Fruit fly (Drosophila melanogaster) whole organism, prepupa: ENCODE measurements around the gene CG34417.

Experiments
- CG11294 ChIP-seq: fragments of 200-800 bp; sonication (Bioruptor generic); IDR thresholded peaks from 2 replicates; pipeline ENCODE4 v1.3.6; 2022; ENCODE audit warnings: missing biosample characterization, missing genetic modification characterization
- CG11902 ChIP-seq: fragments of 200-800 bp; sonication (Bioruptor generic); optimal IDR thresholded peaks from 3 replicates; lab custom pipeline; 2016; ENCODE audit warnings: missing biosample characterization, missing genetic modification characterization
- CG1621 ChIP-seq: fragments of 200-800 bp; sonication (Bioruptor generic); optimal IDR thresholded peaks from 3 replicates; lab custom pipeline; 2018; ENCODE audit warnings: missing biosample characterization, mild to moderate bottlenecking, missing genetic modification characterization
- CG16779 ChIP-seq: fragments of 200-800 bp; sonication (Bioruptor generic); optimal IDR thresholded peaks from 3 replicates; lab custom pipeline; 2017; ENCODE audit warnings: missing biosample characterization, mild to moderate bottlenecking, missing genetic modification characterization
- CG3032 ChIP-seq: fragments of 200-800 bp; optimal IDR thresholded peaks from 2 replicates; lab custom pipeline; 2019; ENCODE audit warnings: missing biosample characterization, mild to moderate bottlenecking, missing genetic modification characterization, moderate library complexity
- CG31627 ChIP-seq: fragments of 200-800 bp; sonication (Bioruptor generic); optimal IDR thresholded peaks from 3 replicates; lab custom pipeline; 2016; ENCODE audit warnings: missing biosample characterization, missing genetic modification characterization
- CG34406 ChIP-seq: fragments of 200-800 bp; sonication (Bioruptor generic); optimal IDR thresholded peaks from 3 replicates; lab custom pipeline; 2016; ENCODE audit warnings: missing biosample characterization, missing genetic modification characterization
- CG3919 ChIP-seq: fragments of 200-800 bp; sonication (Bioruptor generic); optimal IDR thresholded peaks from 3 replicates; lab custom pipeline; 2016; ENCODE audit warnings: missing biosample characterization, missing genetic modification characterization
- CG6808 ChIP-seq: fragments of 200-800 bp; sonication (Bioruptor generic); optimal IDR thresholded peaks from 3 replicates; lab custom pipeline; 2017; ENCODE audit warnings: missing biosample characterization, missing genetic modification characterization, mild to moderate bottlenecking, moderate library complexity, missing genetic modification reagents
- CG8119 ChIP-seq: fragments of 200-800 bp; sonication (Bioruptor generic); IDR thresholded peaks from 3 replicates; pipeline ENCODE4 v1.3.6; 2022; ENCODE audit warnings: missing biosample characterization, missing genetic modification characterization
- Eip75B ChIP-seq: fragments of 200-800 bp; sonication (Bioruptor generic); optimal IDR thresholded peaks from 3 replicates; lab custom pipeline; 2016; ENCODE audit warnings: missing biosample characterization, missing genetic modification characterization
- Ets21C ChIP-seq: fragments of 200-800 bp; sonication (Bioruptor generic); optimal IDR thresholded peaks from 3 replicates; lab custom pipeline; 2016; ENCODE audit warnings: missing biosample characterization, missing genetic modification characterization
- Gug ChIP-seq: fragments of 200-800 bp; sonication (Bioruptor generic); IDR thresholded peaks from 2 replicates; pipeline ENCODE4 v1.3.6; 2022; ENCODE audit warnings: missing biosample characterization, missing genetic modification characterization
- Lpt ChIP-seq: fragments of 200-800 bp; sonication (Bioruptor generic); optimal IDR thresholded peaks from 3 replicates; lab custom pipeline; 2016; ENCODE audit warnings: missing biosample characterization, missing genetic modification characterization
- Sox14 ChIP-seq: fragments of 200-800 bp; sonication (Bioruptor generic); optimal IDR thresholded peaks from 3 replicates; lab custom pipeline; 2016; ENCODE audit warnings: missing biosample characterization, missing genetic modification characterization
- acj6 ChIP-seq: fragments of 200-800 bp; sonication (Bioruptor generic); optimal IDR thresholded peaks from 3 replicates; lab custom pipeline; 2016; ENCODE audit warnings: missing biosample characterization, missing genetic modification characterization
- esn ChIP-seq: fragments of 200-800 bp; sonication (Bioruptor generic); optimal IDR thresholded peaks from 2 replicates; lab custom pipeline; 2016; ENCODE audit warnings: missing biosample characterization, mild to moderate bottlenecking, missing genetic modification characterization, moderate library complexity
- fkh ChIP-seq: fragments of 200-800 bp; sonication (Bioruptor generic); optimal IDR thresholded peaks from 3 replicates; lab custom pipeline; 2017; ENCODE audit warnings: missing biosample characterization, mild to moderate bottlenecking, missing genetic modification characterization, moderate library complexity
- net ChIP-seq: fragments of 200-800 bp; sonication (Bioruptor generic); optimal IDR thresholded peaks from 3 replicates; lab custom pipeline; 2016; ENCODE audit warnings: missing biosample characterization, missing genetic modification characterization
- pdm3 ChIP-seq: fragments of 200-800 bp; sonication (Bioruptor generic); optimal IDR thresholded peaks from 3 replicates; lab custom pipeline; 2016; ENCODE audit warnings: missing biosample characterization, missing genetic modification characterization
- spab ChIP-seq: fragments of 200-800 bp; sonication (Bioruptor generic); optimal IDR thresholded peaks from 2 replicates; lab custom pipeline; 2017; ENCODE audit warnings: missing biosample characterization, mild to moderate bottlenecking, missing genetic modification characterization, missing genetic modification reagents
- ss ChIP-seq, 2 experiments: fragments of 200-800 bp; sonication (Bioruptor generic); optimal IDR thresholded peaks; 2 replicates in 1 of 2; 3 replicates in 1 of 2; lab custom pipeline; 2017 to 2018; ENCODE audit warnings: mild to moderate bottlenecking in 2 of 2, missing biosample characterization in 2 of 2, missing genetic modification characterization in 2 of 2, moderate library complexity in 1 of 2
- topi ChIP-seq: fragments of 200-800 bp; sonication (Bioruptor generic); optimal IDR thresholded peaks from 3 replicates; lab custom pipeline; 2016; ENCODE audit warnings: missing biosample characterization, missing genetic modification characterization

CG34417 gene

DNA sequence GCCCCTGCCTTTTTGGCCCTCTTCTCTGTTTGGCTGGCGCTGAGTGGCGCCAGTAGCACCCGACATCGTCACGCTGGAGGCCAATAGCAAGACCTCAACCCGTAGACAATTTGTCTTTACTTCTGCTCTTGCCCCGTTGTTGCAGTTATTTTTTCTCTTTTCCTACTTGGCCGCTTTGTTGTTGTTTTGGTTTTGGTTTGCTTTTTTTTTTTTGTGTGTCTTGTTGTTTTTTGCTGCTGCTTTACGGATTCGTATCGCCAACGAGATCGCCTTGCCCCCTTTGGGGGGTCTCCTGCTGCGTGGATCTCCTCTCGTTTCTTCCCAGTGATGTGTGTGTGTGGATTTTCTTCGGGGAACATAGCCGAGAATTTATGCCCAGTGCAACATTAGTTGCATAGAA lies 91.3 kb downstream of the CG34417 start (continued):
- peak; percentile 73 for TF ChIP-seq Lpt (GFP tag; lab: Kevin White, UChicago)
- TF ChIP-seq CG1621 (tag; lab: Kevin White, UChicago), result peak; percentile 27
- peak; percentile 1 for TF ChIP-seq CG3919 (GFP tag; lab: Kevin White, UChicago)
- TF ChIP-seq ss (GFP tag; optimal IDR thresholded peaks at IDR 0.05; lab: Kevin White, UChicago), result peak; percentile 68 to 71
- peak; percentile 54 for TF ChIP-seq CG6808 (GFP tag; lab: Kevin White, UChicago)
- TF ChIP-seq net (GFP tag; lab: Kevin White, UChicago), result peak; percentile 45
- TF ChIP-seq CG8119, result peak; percentile 91
- TF ChIP-seq spab (GFP tag; lab: Kevin White, UChicago), result peak; percentile 5
- peak; percentile 8 for TF ChIP-seq pdm3 (GFP tag; lab: Kevin White, UChicago)
- TF ChIP-seq, all 60 proteins: peak for 27

DNA sequence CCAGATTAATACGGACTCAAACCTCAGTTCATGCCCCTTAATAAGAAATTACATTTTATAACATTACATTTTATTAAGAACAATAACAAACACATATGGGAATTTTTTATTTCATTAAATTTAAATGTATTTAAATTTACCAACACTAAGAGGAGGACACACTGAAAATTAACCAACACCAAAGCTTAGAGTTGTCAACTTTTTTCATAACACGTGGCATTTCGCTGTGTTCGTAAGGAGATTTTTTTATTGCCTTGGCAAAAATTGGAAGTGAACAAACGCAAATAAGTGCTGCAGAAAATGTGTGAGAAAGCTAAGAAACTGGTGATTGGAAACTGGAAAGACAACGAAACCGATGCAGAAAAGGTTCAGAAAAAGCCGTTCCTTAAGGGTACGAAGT lies 93.1 kb downstream of the CG34417 start, which contains the start of gene CG14443:
Gene CG14443, plus strand, starts transcription at position 301 of the 400 bp plus-strand sequence.
- TF ChIP-seq esn (GFP tag; lab: Kevin White, UChicago) (no peak), CG16779 (tag; lab: Kevin White, UChicago) (no peak), Lpt (GFP tag; lab: Kevin White, UChicago) (no peak), acj6 (GFP tag; lab: Kevin White, UChicago) (no peak), CG31627 (no peak), CG3032 (tag; lab: Kevin White, UChicago) (no peak), Eip75B (no peak), CG11294 (GFP tag; lab: Robert Waterston, UW) (no peak), Gug (no peak), CG11902 (GFP tag; lab: Kevin White, UChicago) (no peak), Ets21C (GFP tag; lab: Kevin White, UChicago) (no peak), Sox14 (GFP tag; lab: Kevin White, UChicago) (no peak), net (GFP tag; lab: Kevin White, UChicago) (no peak), CG34406 (GFP tag; lab: Kevin White, UChicago) (no peak), CG8119 (no peak), ss (GFP tag; optimal IDR thresholded peaks at IDR 0.05; lab: Kevin White, UChicago) (no peak)

DNA sequence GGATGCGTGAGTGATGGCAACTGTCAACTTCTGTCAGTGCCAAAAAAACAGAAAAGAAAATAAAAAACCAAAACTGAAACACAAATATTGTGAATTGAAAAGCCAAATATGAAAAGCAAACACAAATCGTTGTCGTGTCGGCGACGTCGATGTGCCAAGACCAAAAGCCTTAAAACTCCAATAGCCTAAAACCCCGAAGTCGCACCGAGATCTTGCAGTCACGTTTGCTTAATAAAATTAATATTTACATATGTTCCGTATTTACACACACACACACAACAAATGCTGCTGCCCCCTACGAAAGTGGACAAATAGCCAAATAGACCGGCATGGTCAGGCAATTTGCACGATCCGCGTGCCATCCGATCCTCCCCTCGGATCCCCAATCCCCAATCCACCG lies 97.6 kb downstream of the CG34417 start:
- no peak for TF ChIP-seq topi (GFP tag; lab: Kevin White, UChicago)
- TF ChIP-seq fkh, result peak; percentile 75
- TF ChIP-seq, all 60 proteins: peak for 1
